Fruit fly (Drosophila melanogaster) whole organism, embryonic: ENCODE data around the gene in.

ENCODE experiments used
- Awh ChIP-seq: fragments of 200-800 bp; sonication (Bioruptor generic); IDR thresholded peaks from 2 replicates; pipeline ENCODE4, ENCODE4 v1.3.6; 2022; ENCODE audit warnings: missing biosample characterization, missing genetic modification characterization
- B-H2 ChIP-seq: fragments of 200-800 bp; sonication (Bioruptor generic); optimal IDR thresholded peaks from 2 replicates; lab custom pipeline; 2018; ENCODE audit warnings: missing biosample characterization, mild to moderate bottlenecking, missing genetic modification characterization
- CG11093 ChIP-seq: fragments of 200-800 bp; sonication (Bioruptor generic); IDR thresholded peaks from 3 replicates; pipeline ENCODE4 v1.3.6; 2022; ENCODE audit warnings: missing biosample characterization, missing genetic modification characterization
- CG12155 ChIP-seq: fragments of 200-800 bp; sonication (Bioruptor generic); optimal IDR thresholded peaks from 3 replicates; lab custom pipeline; 2016; ENCODE audit warnings: missing biosample characterization, missing genetic modification characterization
- CG17612 ChIP-seq: fragments of 200-800 bp; sonication (Bioruptor generic); IDR thresholded peaks from 2 replicates; pipeline ENCODE4 v1.3.6; 2022; ENCODE audit warnings: missing biosample characterization, missing genetic modification characterization
- CG1792 ChIP-seq: fragments of 200-800 bp; sonication (Bioruptor generic); optimal IDR thresholded peaks from 2 replicates; lab custom pipeline; 2016; ENCODE audit warnings: missing biosample characterization, missing genetic modification characterization
- CG2116 ChIP-seq: fragments of 200-800 bp; sonication (Bioruptor generic); optimal IDR thresholded peaks from 3 replicates; lab custom pipeline; 2018; ENCODE audit warnings: missing biosample characterization, mild to moderate bottlenecking, missing genetic modification characterization
- CG30020 ChIP-seq: fragments of 200-800 bp; optimal IDR thresholded peaks from 2 replicates; lab custom pipeline; 2019; ENCODE audit warnings: missing biosample characterization, mild to moderate bottlenecking, missing genetic modification characterization, moderate library complexity
- CG31365 ChIP-seq: fragments of 200-800 bp; sonication (Bioruptor generic); optimal IDR thresholded peaks from 2 replicates; lab custom pipeline; 2018; ENCODE audit warnings: missing biosample characterization, mild to moderate bottlenecking, missing genetic modification characterization
- CG34224 ChIP-seq: fragments of 200-800 bp; sonication (Bioruptor generic); IDR thresholded peaks from 3 replicates; pipeline ENCODE4 v1.3.6; 2022; ENCODE audit warnings: missing biosample characterization, missing genetic modification characterization; ENCODE audit not compliant: partially characterized antibody
- CG3838 ChIP-seq: fragments of 200-800 bp; sonication (Bioruptor generic); optimal IDR thresholded peaks from 3 replicates; lab custom pipeline; 2016; ENCODE audit warnings: missing biosample characterization, missing genetic modification characterization
- CG4282 ChIP-seq: fragments of 200-800 bp; sonication (Bioruptor generic); optimal IDR thresholded peaks from 2 replicates; lab custom pipeline; 2016; ENCODE audit warnings: missing biosample characterization, missing genetic modification characterization
- CG4854 ChIP-seq: fragments of 200-800 bp; sonication (Bioruptor generic); optimal IDR thresholded peaks from 2 replicates; lab custom pipeline; 2016; ENCODE audit warnings: missing biosample characterization, missing genetic modification characterization, inconsistent platforms
- CG6175 ChIP-seq: fragments of 200-800 bp; sonication (Bioruptor generic); IDR thresholded peaks from 3 replicates; pipeline ENCODE4 v1.3.6; 2022; ENCODE audit warnings: missing biosample characterization, missing genetic modification characterization
- CG6689 ChIP-seq: fragments of 200-800 bp; sonication (Bioruptor generic); IDR thresholded peaks from 2 replicates; pipeline ENCODE4 v1.3.6; 2022; ENCODE audit warnings: missing biosample characterization, missing genetic modification characterization
- CG7928 ChIP-seq: fragments of 200-800 bp; sonication (Bioruptor generic); optimal IDR thresholded peaks from 2 replicates; lab custom pipeline; 2017; ENCODE audit warnings: missing biosample characterization, mild to moderate bottlenecking, missing genetic modification characterization
- CoRest ChIP-seq: fragments of 200-800 bp; sonication (Bioruptor generic); optimal IDR thresholded peaks from 3 replicates; lab custom pipeline; 2018; ENCODE audit warnings: missing biosample characterization, mild to moderate bottlenecking, missing genetic modification characterization, moderate library complexity
- D ChIP-seq, 2 experiments: fragments of 200-800 bp in 1 of 2; fragments of >200 bp in 1 of 2; sonication (Bioruptor generic) in 1 of 2; optimal IDR thresholded peaks; 2 replicates in 1 of 2; 3 replicates in 1 of 2; lab custom pipeline; 2017; ENCODE audit warnings: mild to moderate bottlenecking in 1 of 2, missing biosample characterization in 1 of 2, missing genetic modification characterization in 1 of 2, missing genetic modification reagents in 1 of 2
- Deaf1 ChIP-seq: fragments of 200-800 bp; optimal IDR thresholded peaks from 3 replicates; lab custom pipeline; 2019; ENCODE audit warnings: missing biosample characterization, mild to moderate bottlenecking, missing genetic modification characterization, moderate library complexity
- Dp ChIP-seq: fragments of 200-800 bp; sonication (Bioruptor generic); optimal IDR thresholded peaks from 2 replicates; lab custom pipeline; 2018; ENCODE audit warnings: missing biosample characterization, mild to moderate bottlenecking, missing genetic modification characterization, moderate library complexity
- Dref ChIP-seq: fragments of 200-800 bp; sonication (Bioruptor generic); IDR thresholded peaks from 2 replicates; pipeline ENCODE4 v1.3.6; 2022; ENCODE audit warnings: missing biosample characterization, missing genetic modification characterization
- GATAe ChIP-seq: fragments of 200-800 bp; sonication (Bioruptor generic); conservative IDR thresholded peaks from 2 replicates; pipeline ENCODE4 v1.3.6; 2022; ENCODE audit warnings: missing biosample characterization, missing genetic modification characterization
- Hmr ChIP-seq: fragments of 200-800 bp; sonication (Bioruptor generic); optimal IDR thresholded peaks from 3 replicates; lab custom pipeline; 2017; ENCODE audit warnings: mild to moderate bottlenecking, missing biosample characterization, missing genetic modification reagents, missing genetic modification characterization
- Pdp1 ChIP-seq, 2 experiments: fragments of 200-800 bp; sonication (Bioruptor generic); optimal IDR thresholded peaks; 3 replicates each; lab custom pipeline; 2016; ENCODE audit warnings: missing biosample characterization in 2 of 2, missing genetic modification characterization in 2 of 2, mild to moderate bottlenecking in 1 of 2, moderate library complexity in 1 of 2
- Ravus ChIP-seq: fragments of 200-800 bp; sonication (Bioruptor generic); IDR thresholded peaks from 2 replicates; pipeline ENCODE4 v1.3.6; 2022; ENCODE audit warnings: missing biosample characterization, missing genetic modification characterization
- Rx ChIP-seq: fragments of 200-800 bp; sonication (Bioruptor generic); IDR thresholded peaks from 2 replicates; pipeline ENCODE4 v1.3.6; 2022; ENCODE audit warnings: missing biosample characterization, missing genetic modification characterization
- Xrp1 ChIP-seq: fragments of 200-800 bp; sonication (Bioruptor generic); IDR thresholded peaks from 2 replicates; pipeline ENCODE4 v1.3.6; 2022; ENCODE audit warnings: missing biosample characterization, missing genetic modification characterization
- ac ChIP-seq: fragments of 200-800 bp; sonication (Bioruptor generic); optimal IDR thresholded peaks from 3 replicates; lab custom pipeline; 2017; ENCODE audit warnings: missing biosample characterization, mild to moderate bottlenecking, missing genetic modification characterization
- cg ChIP-seq: fragments of 200-800 bp; sonication (Bioruptor generic); optimal IDR thresholded peaks from 3 replicates; lab custom pipeline; 2019; ENCODE audit warnings: missing biosample characterization, mild to moderate bottlenecking, missing genetic modification characterization, moderate library complexity
- en ChIP-seq: fragments of 200-800 bp; sonication (Bioruptor generic); optimal IDR thresholded peaks from 2 replicates; lab custom pipeline; 2016; ENCODE audit warnings: missing biosample characterization, missing genetic modification characterization
- ewg ChIP-seq: fragments of 200-800 bp; sonication (Bioruptor generic); optimal IDR thresholded peaks from 3 replicates; lab custom pipeline; 2017; ENCODE audit warnings: mild to moderate bottlenecking, missing biosample characterization, missing genetic modification reagents, missing genetic modification characterization
- hb ChIP-seq: fragments of 200-800 bp; sonication (Bioruptor generic); IDR thresholded peaks from 3 replicates; pipeline ENCODE4 v1.3.6; 2022; ENCODE audit warnings: missing biosample characterization, missing genetic modification characterization; ENCODE audit not compliant: partially characterized antibody
- hbn ChIP-seq: fragments of 200-800 bp; sonication (Bioruptor generic); IDR thresholded peaks from 2 replicates; pipeline ENCODE4 v1.3.6; 2022; ENCODE audit warnings: missing biosample characterization, missing genetic modification characterization; ENCODE audit not compliant: partially characterized antibody
- her ChIP-seq: fragments of 200-800 bp; sonication (Bioruptor generic); optimal IDR thresholded peaks from 2 replicates; lab custom pipeline; 2016; ENCODE audit warnings: missing biosample characterization, missing genetic modification characterization
- kni ChIP-seq: fragments of 200-800 bp; sonication (Bioruptor generic); optimal IDR thresholded peaks from 3 replicates; lab custom pipeline; 2017; ENCODE audit warnings: mild to moderate bottlenecking, missing biosample characterization, missing genetic modification reagents, missing genetic modification characterization
- lilli ChIP-seq: fragments of 200-800 bp; sonication (Bioruptor generic); optimal IDR thresholded peaks from 3 replicates; lab custom pipeline; 2016; ENCODE audit warnings: missing biosample characterization, missing genetic modification characterization
- onecut ChIP-seq: fragments of 200-800 bp; sonication (Bioruptor generic); IDR thresholded peaks from 2 replicates; pipeline ENCODE4 v1.3.6; 2022; ENCODE audit warnings: missing biosample characterization, missing genetic modification characterization
- org-1 ChIP-seq: fragments of 200-800 bp; sonication (Bioruptor generic); optimal IDR thresholded peaks from 2 replicates; lab custom pipeline; 2017; ENCODE audit warnings: missing biosample characterization, missing genetic modification characterization
- otp ChIP-seq: fragments of 200-800 bp; sonication (Bioruptor generic); IDR thresholded peaks from 3 replicates; pipeline ENCODE4, ENCODE4 v1.3.6; 2022; ENCODE audit warnings: missing biosample characterization, missing genetic modification characterization
- pzg ChIP-seq: fragments of 200-800 bp; sonication (Bioruptor generic); optimal IDR thresholded peaks from 3 replicates; lab custom pipeline; 2018; ENCODE audit warnings: missing biosample characterization, mild to moderate bottlenecking, missing genetic modification characterization, moderate library complexity
- rib ChIP-seq: fragments of 200-800 bp; sonication (Bioruptor generic); IDR thresholded peaks from 2 replicates; pipeline ENCODE4 v1.3.6; 2022; ENCODE audit warnings: missing biosample characterization, missing genetic modification characterization
- run ChIP-seq: fragments of 200-800 bp; sonication (Bioruptor generic); optimal IDR thresholded peaks from 3 replicates; lab custom pipeline; 2018; ENCODE audit warnings: missing biosample characterization, mild to moderate bottlenecking, missing genetic modification characterization
- slbo ChIP-seq: fragments of 200-800 bp; sonication (Bioruptor generic); IDR thresholded peaks from 2 replicates; pipeline ENCODE4 v1.3.6; 2022; ENCODE audit warnings: missing biosample characterization, missing genetic modification characterization
- sqz ChIP-seq: fragments of 200-800 bp; sonication (Bioruptor generic); optimal IDR thresholded peaks from 3 replicates; lab custom pipeline; 2018; ENCODE audit warnings: missing biosample characterization, mild to moderate bottlenecking, missing genetic modification characterization
- stwl ChIP-seq: fragments of 200-800 bp; sonication (Bioruptor generic); optimal IDR thresholded peaks from 3 replicates; lab custom pipeline; 2018; ENCODE audit warnings: missing biosample characterization, mild to moderate bottlenecking, missing genetic modification characterization, moderate library complexity
- trh ChIP-seq: fragments of 200-800 bp; sonication (Bioruptor generic); optimal IDR thresholded peaks from 2 replicates; lab custom pipeline; 2016; ENCODE audit warnings: missing biosample characterization, missing genetic modification characterization
- ttk ChIP-seq: fragments of 200-800 bp; sonication (Bioruptor generic); IDR thresholded peaks from 2 replicates; pipeline ENCODE4 v2.1.2; 2022; ENCODE audit warnings: missing biosample characterization, missing genetic modification characterization
- vfl ChIP-seq: fragments of 200-800 bp; sonication (Bioruptor generic); optimal IDR thresholded peaks from 2 replicates; lab custom pipeline; 2016; ENCODE audit warnings: missing biosample characterization, missing genetic modification characterization
- vvl ChIP-seq: fragments of 200-800 bp; sonication (Bioruptor generic); IDR thresholded peaks from 2 replicates; pipeline ENCODE4 v1.3.6; 2022; ENCODE audit warnings: missing biosample characterization, missing genetic modification characterization

The in gene

DNA sequence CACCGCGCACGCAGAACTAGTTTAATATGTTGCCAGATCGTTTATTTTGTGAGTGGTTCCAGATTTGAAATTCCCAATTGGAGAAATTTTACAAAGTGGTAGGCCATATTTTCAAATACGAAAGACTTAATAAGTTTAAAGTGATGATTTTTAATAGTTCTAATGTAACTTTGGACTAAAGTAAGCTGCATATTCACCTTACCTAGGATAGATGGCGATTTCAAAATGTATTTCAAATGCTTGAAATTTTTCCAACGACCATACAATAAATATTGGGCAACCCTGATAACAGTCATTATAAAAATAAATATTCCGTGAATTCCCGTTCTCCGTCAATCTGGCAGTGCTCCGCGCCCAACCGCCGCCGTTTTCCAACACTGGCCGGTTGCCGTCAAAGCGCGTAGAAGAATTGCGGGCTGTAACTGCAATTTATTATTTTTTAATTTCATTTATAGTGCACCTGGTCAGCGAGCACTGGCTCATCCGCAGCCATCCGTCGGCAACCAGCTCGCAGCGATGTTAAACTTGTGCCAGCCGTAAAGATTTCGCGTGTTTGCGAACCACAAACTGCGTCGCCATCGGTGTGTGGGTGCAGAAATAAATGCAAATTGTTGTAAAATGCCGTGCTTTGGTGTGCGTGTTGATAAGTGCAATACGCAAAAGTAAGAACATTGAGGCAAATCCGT lies 9.0 kb downstream of the in start, which contains the start of the genes Ide and RhoBTB (continued):
- peak; percentile 32; the same call in 1 of the 2 replicates for TF ChIP-seq rib
- TF ChIP-seq trh (GFP tag; lab: Kevin White, UChicago): peak; percentile 65
- TF ChIP-seq ac: no peak
- peak; percentile 55 for TF ChIP-seq CG4854 (GFP tag; lab: Kevin White, UChicago)
- peak; percentile 24 for TF ChIP-seq cg (GFP tag; lab: Kevin White, UChicago)
- TF ChIP-seq CG6175 (GFP tag; lab: Robert Waterston, UW): no peak
- TF ChIP-seq hb: no peak
- peak; percentile 90 for TF ChIP-seq lilli (GFP tag; lab: Kevin White, UChicago)
- TF ChIP-seq CG31365: peak; percentile 3
- peak; percentile 36 for TF ChIP-seq CG3838 (GFP tag; lab: Kevin White, UChicago)
- 0 out of 2 replicates have a peak, but pooled peaks have one; percentile 13 for TF ChIP-seq Awh (GFP tag; lab: Robert Waterston, UW)
- peak; percentile 73 for TF ChIP-seq pzg (GFP tag; lab: Kevin White, UChicago)
- TF ChIP-seq CG7928 (GFP tag; lab: Kevin White, UChicago): peak; percentile 57
- TF ChIP-seq Ravus (GFP tag; lab: Robert Waterston, UW): peak; percentile 6; the same call in 1 of the 2 replicates
- TF ChIP-seq D (optimal IDR thresholded peaks at IDR 0.05; lab: Kevin White, UChicago): peak; percentile 53
- peak; percentile 50 for TF ChIP-seq D (GFP tag; optimal IDR thresholded peaks at IDR 0.05; lab: Kevin White, UChicago)
- TF ChIP-seq Rx (GFP tag; lab: Robert Waterston, UW): 0 out of 2 replicates have a peak, but pooled peaks have one; percentile 41
- TF ChIP-seq Hmr (GFP tag; lab: Kevin White, UChicago): peak; percentile 83
- TF ChIP-seq CG34224: no peak
- peak; percentile 67 for TF ChIP-seq CG6689 (GFP tag; lab: Robert Waterston, UW)
- TF ChIP-seq vfl (GFP tag; lab: Kevin White, UChicago): peak; percentile 81
- TF ChIP-seq org-1: peak; percentile 23
- peak; percentile 68 for TF ChIP-seq kni (GFP tag; lab: Kevin White, UChicago)
- TF ChIP-seq CG4282 (GFP tag; lab: Kevin White, UChicago): no peak
- TF ChIP-seq run (tag; lab: Kevin White, UChicago): no peak
- TF ChIP-seq otp (GFP tag; lab: Robert Waterston, UW): no peak
- peak; percentile 44 for TF ChIP-seq Dref
- peak; percentile 79 for TF ChIP-seq CG2116
- no peak for TF ChIP-seq onecut (GFP tag; lab: Robert Waterston, UW)
- TF ChIP-seq CG1792 (GFP tag; lab: Kevin White, UChicago): peak; percentile 73
- TF ChIP-seq hbn (GFP tag; lab: Robert Waterston, UW): no peak
- peak; percentile 70; the same call in 1 of the 3 replicates for TF ChIP-seq CG11093 (GFP tag; lab: Robert Waterston, UW)
- TF ChIP-seq ewg (GFP tag; lab: Kevin White, UChicago): peak; percentile 74
- TF ChIP-seq sqz (GFP tag; lab: Kevin White, UChicago): no peak
- peak; percentile 54; the same call in 1 of the 2 replicates for TF ChIP-seq Xrp1 (GFP tag; lab: Robert Waterston, UW)
- peak; percentile 82 for TF ChIP-seq B-H2
- TF ChIP-seq her (GFP tag; lab: Kevin White, UChicago): peak; percentile 53
- TF ChIP-seq Pdp1 (GFP tag; optimal IDR thresholded peaks at IDR 0.05; lab: Kevin White, UChicago): peak; percentile 80 to 90
- TF ChIP-seq CG17612 (GFP tag; lab: Robert Waterston, UW): no peak
- peak; percentile 86 for TF ChIP-seq CG12155 (GFP tag; lab: Kevin White, UChicago)
- TF ChIP-seq slbo (GFP tag; lab: Robert Waterston, UW): peak; percentile 94
- TF ChIP-seq vvl (GFP tag; lab: Robert Waterston, UW): peak; percentile 66; the same call in 1 of the 2 replicates
- no peak for TF ChIP-seq Deaf1
- TF ChIP-seq stwl (tag; lab: Kevin White, UChicago): peak; percentile 63
- peak; percentile 52 for TF ChIP-seq en (GFP tag; lab: Kevin White, UChicago)
- TF ChIP-seq Dp (GFP tag; lab: Kevin White, UChicago): peak; percentile 73
- TF ChIP-seq GATAe (GFP tag; lab: Robert Waterston, UW): no peak; the same call in 1 of the 2 replicates
- TF ChIP-seq CoRest (tag; lab: Kevin White, UChicago): peak; percentile 96
- TF ChIP-seq ttk (GFP tag; lab: Robert Waterston, UW): peak; percentile 53
- TF ChIP-seq CG30020: peak; percentile 66
